Fruit fly (Drosophila melanogaster): Measurements from ENCODE around the gene CG4815.
A peak's percentile ranks its signal among the peaks of the same experiment; 100 is the strongest.
"Not testable (repeated sequence)": the region's sequence is repeated elsewhere in the genome, so short reads cannot be mapped to it uniquely, and the experiment has no call there.

The CG4815 gene

dm6 chr3R:27990651-27991050, at the start of gene CG4815:
Gene CG4815, minus strand, starts transcription at chr3R:27990751.
- TF ChIP-seq CG17801 (GFP tag; optimal IDR thresholded peaks at IDR 0.05; ENCODE audit: partially characterized antibody) = no peak

dm6 chr3R:28026315-28026714, 35.8 kb upstream of the CG4815 start, which contains the start of gene trv:
Gene trv, plus strand, starts transcription at chr3R:28026615.
- TF ChIP-seq CG17801 (GFP tag; optimal IDR thresholded peaks at IDR 0.05; ENCODE audit: partially characterized antibody) = no peak

dm6 chr3R:28025239-28025900, 34.8 kb upstream of the CG4815 start:
- no peak for TF ChIP-seq CG17801 (GFP tag; optimal IDR thresholded peaks at IDR 0.05; ENCODE audit: partially characterized antibody)

- no peak for TF ChIP-seq CG17801 (GFP tag; optimal IDR thresholded peaks at IDR 0.05; ENCODE audit: partially characterized antibody)
Observed at dm6 chr3R:28020582-28020981, 30.0 kb upstream of the CG4815 start.

- TF ChIP-seq CG17801 (GFP tag; optimal IDR thresholded peaks at IDR 0.05; ENCODE audit: partially characterized antibody) = no peak
Observed at dm6 chr3R:28019795-28020194, 29.2 kb upstream of the CG4815 start.

dm6 chr3R:28015028-28015427, 24.5 kb upstream of the CG4815 start:
- TF ChIP-seq CG17801 (GFP tag; optimal IDR thresholded peaks at IDR 0.05; ENCODE audit: partially characterized antibody) = no peak

- no peak for TF ChIP-seq CG17801 (GFP tag; optimal IDR thresholded peaks at IDR 0.05; ENCODE audit: partially characterized antibody)
Observed at dm6 chr3R:28004034-28004433, 13.5 kb upstream of the CG4815 start.

- peak; percentile 15 for TF ChIP-seq CG17801 (GFP tag; optimal IDR thresholded peaks at IDR 0.05; ENCODE audit: partially characterized antibody)
Observed at dm6 chr3R:27988647-27989430, 1.7 kb downstream of the CG4815 start.

dm6 chr3R:27988189-27988588, 2.4 kb downstream of the CG4815 start, which contains the start of gene betaTub97EF:
Gene betaTub97EF, minus strand, starts transcription at chr3R:27988384.
- no peak for TF ChIP-seq CG17801 (GFP tag; optimal IDR thresholded peaks at IDR 0.05; ENCODE audit: partially characterized antibody)

dm6 chr3R:27987772-27988171, 2.8 kb downstream of the CG4815 start:
- TF ChIP-seq CG17801 (GFP tag; optimal IDR thresholded peaks at IDR 0.05; ENCODE audit: partially characterized antibody) = no peak

- TF ChIP-seq CG17801 (GFP tag; optimal IDR thresholded peaks at IDR 0.05; ENCODE audit: partially characterized antibody) = peak; percentile 61
Observed at dm6 chr3R:27987329-27987728, 3.2 kb downstream of the CG4815 start.

dm6 chr3R:27986794-27987193, 3.8 kb downstream of the CG4815 start:
- no peak for TF ChIP-seq CG17801 (GFP tag; optimal IDR thresholded peaks at IDR 0.05; ENCODE audit: partially characterized antibody)

- TF ChIP-seq CG17801 (GFP tag; optimal IDR thresholded peaks at IDR 0.05; ENCODE audit: partially characterized antibody) = not testable (repeated sequence)
Observed at dm6 chr3R:27963119-27963518, 27.4 kb downstream of the CG4815 start, which contains the start of the genes CG31131 and CG4849. Gene CG31131, minus strand, starts transcription at chr3R:27963219. Gene CG4849, plus strand, starts transcription at chr3R:27963415.

dm6 chr3R:27960473-27960872, 30.1 kb downstream of the CG4815 start, which contains the start of gene CG31253:
Gene CG31253, minus strand, starts transcription at chr3R:27960573.
- not testable (repeated sequence) for TF ChIP-seq CG17801 (GFP tag; optimal IDR thresholded peaks at IDR 0.05; ENCODE audit: partially characterized antibody)

- TF ChIP-seq CG17801 (GFP tag; optimal IDR thresholded peaks at IDR 0.05; ENCODE audit: partially characterized antibody) = not testable (repeated sequence)
Observed at dm6 chr3R:27959145-27959544, 31.4 kb downstream of the CG4815 start, which contains the start of the genes CG42487 and CG4884. Gene CG42487, minus strand, starts transcription at chr3R:27959245. Gene CG4884, minus strand, starts transcription at chr3R:27959245.

- no peak for TF ChIP-seq CG17801 (GFP tag; optimal IDR thresholded peaks at IDR 0.05; ENCODE audit: partially characterized antibody)
Observed at dm6 chr3R:27957967-27958366, 32.6 kb downstream of the CG4815 start.
